Worm (Caenorhabditis elegans) whole organism, L3 larva: ENCODE measurements around the gene cya-2.

ENCODE experiments used
- aly-2 ChIP-seq: fragments of 150-350 bp; optimal IDR thresholded peaks from 2 replicates; lab custom pipeline; 2014; ENCODE audit warnings: missing biosample characterization, missing genetic modification characterization
- ceh-28 ChIP-seq: fragments of 150-350 bp; optimal IDR thresholded peaks from 2 replicates; lab custom pipeline; 2014; ENCODE audit warnings: missing biosample characterization, missing genetic modification reagents, missing genetic modification characterization
- daf-12 ChIP-seq: fragments of 150-350 bp; optimal IDR thresholded peaks from 2 replicates; lab custom pipeline; 2014; ENCODE audit warnings: missing biosample characterization, missing genetic modification reagents, missing genetic modification characterization
- fkh-10 ChIP-seq: sonication (generic microtip); optimal IDR thresholded peaks from 2 replicates; lab custom pipeline; 2017; ENCODE audit warnings: missing biosample characterization, missing genetic modification reagents, missing genetic modification characterization
- fkh-2 ChIP-seq: fragments of 150-350 bp; optimal IDR thresholded peaks from 2 replicates; lab custom pipeline; 2014; ENCODE audit warnings: missing biosample characterization, missing genetic modification reagents, missing genetic modification characterization
- nhr-11 ChIP-seq: fragments of 150-350 bp; optimal IDR thresholded peaks from 2 replicates; lab custom pipeline; 2014; ENCODE audit warnings: missing biosample characterization, missing genetic modification characterization
- pqm-1 ChIP-seq: fragments of 150-350 bp; optimal IDR thresholded peaks from 2 replicates; lab custom pipeline; 2017; ENCODE audit warnings: missing biosample characterization, missing genetic modification characterization, inconsistent platforms
- unc-62 ChIP-seq: fragments of 150-350 bp; sonication (generic microtip); optimal IDR thresholded peaks from 4 replicates; lab custom pipeline; 2014; ENCODE audit warnings: missing biosample characterization, missing genetic modification reagents, missing genetic modification characterization

ce11 chrII:2028712-2029111 lies 5.3 kb upstream of the cya-2 start, which contains the start of gene bath-1:
- no peak for TF ChIP-seq aly-2 (tag; lab: Kevin White, UChicago)
- no peak for TF ChIP-seq fkh-10 (GFP tag; lab: Kevin White, UChicago)
- no peak for TF ChIP-seq unc-62
- no peak for TF ChIP-seq daf-12
- TF ChIP-seq nhr-11 (tag; lab: Kevin White, UChicago) = no peak
- no peak for TF ChIP-seq pqm-1 (tag; lab: Kevin White, UChicago)
- TF ChIP-seq ceh-28 (tag; lab: Kevin White, UChicago) = no peak
- TF ChIP-seq fkh-2 = no peak
